Worm (Caenorhabditis elegans) whole organism, early embryonic: ENCODE measurements around the gene K07E1.1.

Experiments
- B0310.2 ChIP-seq: sonication (generic microtip); optimal IDR thresholded peaks from 2 replicates; lab custom pipeline; 2016; ENCODE audit warnings: mild to moderate bottlenecking, missing genetic modification characterization, missing compliant biosample characterization
- F13C5.2 ChIP-seq: sonication (generic microtip); optimal IDR thresholded peaks from 2 replicates; lab custom pipeline; 2017; ENCODE audit warnings: mild to moderate bottlenecking, missing genetic modification characterization, inconsistent platforms, missing compliant biosample characterization
- ama-1 ChIP-seq: fragments of 150-350 bp; optimal IDR thresholded peaks from 2 replicates; lab custom pipeline; 2014
- ceh-13 ChIP-seq: fragments of 200-800 bp; sonication (Bioruptor generic); optimal IDR thresholded peaks from 2 replicates; lab custom pipeline; 2018; ENCODE audit warnings: mild to moderate bottlenecking, missing genetic modification characterization, missing compliant biosample characterization
- ceh-36 ChIP-seq: sonication (generic microtip); optimal IDR thresholded peaks from 2 replicates; lab custom pipeline; 2016; ENCODE audit warnings: missing genetic modification characterization, inconsistent platforms, missing compliant biosample characterization
- ets-7 ChIP-seq: sonication (generic microtip); optimal IDR thresholded peaks from 2 replicates; lab custom pipeline; 2016; ENCODE audit warnings: missing genotype, missing genetic modification characterization, missing compliant biosample characterization
- flt-1 ChIP-seq: fragments of 200-800 bp; sonication (Bioruptor generic); IDR thresholded peaks from 2 replicates; pipeline ENCODE4 v1.3.6; 2022; ENCODE audit warnings: missing genetic modification characterization, missing compliant biosample characterization
- hmg-4 ChIP-seq: fragments of 200-800 bp; sonication (Bioruptor generic); optimal IDR thresholded peaks from 2 replicates; lab custom pipeline; 2018; ENCODE audit warnings: mild to moderate bottlenecking, missing genetic modification characterization, missing compliant biosample characterization
- hnd-1 ChIP-seq: sonication (generic microtip); optimal IDR thresholded peaks from 2 replicates; lab custom pipeline; 2016; ENCODE audit warnings: missing genetic modification characterization, missing compliant biosample characterization
- scrt-1 ChIP-seq: fragments of 200-800 bp; sonication (Bioruptor generic); IDR thresholded peaks from 2 replicates; pipeline ENCODE4 v1.3.6; 2022; ENCODE audit warnings: missing genetic modification characterization, missing compliant biosample characterization
- sea-1 ChIP-seq: fragments of 200-800 bp; sonication (Bioruptor generic); conservative IDR thresholded peaks from 2 replicates; pipeline ENCODE4 v1.3.6; 2022; ENCODE audit warnings: missing genetic modification characterization, missing compliant biosample characterization
- tbx-11 ChIP-seq: fragments of 200-800 bp; sonication (Bioruptor generic); IDR thresholded peaks from 2 replicates; pipeline ENCODE4 v1.3.6; 2022; ENCODE audit warnings: missing genetic modification characterization, missing compliant biosample characterization
- tbx-37 ChIP-seq: fragments of 200-800 bp; sonication (Bioruptor generic); conservative IDR thresholded peaks from 2 replicates; pipeline ENCODE4 v1.3.6; 2022; ENCODE audit warnings: missing genetic modification reagents, missing genetic modification characterization, missing compliant biosample characterization
- tra-4 ChIP-seq: sonication (generic microtip); optimal IDR thresholded peaks from 2 replicates; lab custom pipeline; 2017; ENCODE audit warnings: missing genetic modification characterization, missing compliant biosample characterization

ce11 chrII:4571112-4571511 lies 20.2 kb downstream of the K07E1.1 start:
- TF ChIP-seq ets-7 (tag; lab: Kevin White, UChicago) (no peak), hnd-1 (tag; lab: Kevin White, UChicago) (no peak), tbx-11 (GFP tag; lab: Robert Waterston, UW) (no peak), flt-1 (GFP tag; lab: Robert Waterston, UW) (no peak), ceh-13 (GFP tag; lab: Kevin White, UChicago) (no peak), tbx-37 (GFP tag; lab: Robert Waterston, UW) (no peak), sea-1 (GFP tag; lab: Robert Waterston, UW) (no peak), scrt-1 (GFP tag; lab: Robert Waterston, UW) (peak; percentile 74), B0310.2 (tag; lab: Kevin White, UChicago) (no peak), ama-1 (no peak), tra-4 (tag; lab: Kevin White, UChicago) (no peak), ceh-36 (tag; lab: Kevin White, UChicago) (no peak), F13C5.2 (tag; lab: Kevin White, UChicago) (peak; percentile 32), hmg-4 (peak; percentile 75)
